Fruit fly (Drosophila melanogaster): ENCODE results near the gene Mst84Db.

- TF ChIP-seq CTCF (optimal IDR thresholded peaks at IDR 0.05) (no peak), CG8478 (optimal IDR thresholded peaks at IDR 0.05) (no peak)
These were observed 854 bp downstream of the Mst84Db start, which contains the start of gene Mst84Dc for dm6 chr3R:7364573-7364972.

All from S2 (cell line).